Worm (Caenorhabditis elegans): Measurements from ENCODE around the gene Y57A10A.27.
"Not testable (repeated sequence)": the region's sequence is repeated elsewhere in the genome, so short reads cannot be mapped to it uniquely, and the experiment has no call there.

Gene Y57A10A.27

ce11 chrII:12274944-12275343, at the start of gene Y57A10A.27:
TSS of gene Y57A10A.27 (minus strand) at chrII:12275044.
- TF ChIP-seq W03F9.2 (tag; optimal IDR thresholded peaks at IDR 0.05) (no peak), dao-5 (tag; optimal IDR thresholded peaks at IDR 0.05) (no peak), him-1 (tag; optimal IDR thresholded peaks at IDR 0.05) (no peak)

ce11 chrII:12324159-12324558, 49.3 kb upstream of the Y57A10A.27 start, which contains the start of gene sre-56:
TSS of gene sre-56 (plus strand) at chrII:12324459.
- TF ChIP-seq him-1 (tag; optimal IDR thresholded peaks at IDR 0.05) (no peak), W03F9.2 (tag; optimal IDR thresholded peaks at IDR 0.05) (no peak), dao-5 (tag; optimal IDR thresholded peaks at IDR 0.05) (no peak)

ce11 chrII:12323305-12323704, 48.5 kb upstream of the Y57A10A.27 start, which contains the start of gene sre-53:
TSS of gene sre-53 (minus strand) at chrII:12323405.
- TF ChIP-seq him-1 (tag; optimal IDR thresholded peaks at IDR 0.05) (no peak), W03F9.2 (tag; optimal IDR thresholded peaks at IDR 0.05) (no peak), dao-5 (tag; optimal IDR thresholded peaks at IDR 0.05) (no peak)

ce11 chrII:12318541-12318940, 43.7 kb upstream of the Y57A10A.27 start, which contains the start of gene sre-49:
TSS of gene sre-49 (plus strand) at chrII:12318841.
- not testable (repeated sequence) for TF ChIP-seq him-1, dao-5, W03F9.2 (tag; optimal IDR thresholded peaks at IDR 0.05)

- no peak for TF ChIP-seq dao-5 (tag; optimal IDR thresholded peaks at IDR 0.05)
- TF ChIP-seq W03F9.2 (tag; optimal IDR thresholded peaks at IDR 0.05), result no peak
- no peak for TF ChIP-seq him-1 (tag; optimal IDR thresholded peaks at IDR 0.05)
Observed at ce11 chrII:12311560-12311959, 36.7 kb upstream of the Y57A10A.27 start, which contains the start of gene sre-51. TSS of gene sre-51 (plus strand) at chrII:12311860.

- TF ChIP-seq W03F9.2 (tag; optimal IDR thresholded peaks at IDR 0.05) (no peak), dao-5 (tag; optimal IDR thresholded peaks at IDR 0.05) (no peak), him-1 (tag; optimal IDR thresholded peaks at IDR 0.05) (no peak)
Observed at ce11 chrII:12309614-12310013, 34.8 kb upstream of the Y57A10A.27 start, which contains the start of gene C50E10.2. TSS of gene C50E10.2 (minus strand) at chrII:12309714.

- TF ChIP-seq W03F9.2 (tag; optimal IDR thresholded peaks at IDR 0.05) (no peak), dao-5 (tag; optimal IDR thresholded peaks at IDR 0.05) (no peak), him-1 (tag; optimal IDR thresholded peaks at IDR 0.05) (no peak)
Observed at ce11 chrII:12303142-12303541, 28.3 kb upstream of the Y57A10A.27 start, which contains the start of gene sre-50. TSS of gene sre-50 (plus strand) at chrII:12303525.

ce11 chrII:12302354-12302753, 27.5 kb upstream of the Y57A10A.27 start, which contains the start of gene C50E10.1:
TSS of gene C50E10.1 (minus strand) at chrII:12302454.
- no peak for TF ChIP-seq dao-5 (tag; optimal IDR thresholded peaks at IDR 0.05)
- TF ChIP-seq him-1 (tag; optimal IDR thresholded peaks at IDR 0.05), result no peak
- TF ChIP-seq W03F9.2 (tag; optimal IDR thresholded peaks at IDR 0.05), result no peak

- TF ChIP-seq him-1 (tag; optimal IDR thresholded peaks at IDR 0.05) (no peak), dao-5 (tag; optimal IDR thresholded peaks at IDR 0.05) (no peak), W03F9.2 (tag; optimal IDR thresholded peaks at IDR 0.05) (no peak)
Observed at ce11 chrII:12301233-12301632, 26.4 kb upstream of the Y57A10A.27 start.

- TF ChIP-seq dao-5 (tag; optimal IDR thresholded peaks at IDR 0.05) (no peak), W03F9.2 (tag; optimal IDR thresholded peaks at IDR 0.05) (no peak), him-1 (tag; optimal IDR thresholded peaks at IDR 0.05) (no peak)
Observed at ce11 chrII:12300680-12301079, 25.8 kb upstream of the Y57A10A.27 start.

ce11 chrII:12296591-12296990, 21.7 kb upstream of the Y57A10A.27 start:
- TF ChIP-seq dao-5 (tag; optimal IDR thresholded peaks at IDR 0.05), result no peak
- TF ChIP-seq him-1 (tag; optimal IDR thresholded peaks at IDR 0.05), result no peak
- TF ChIP-seq W03F9.2 (tag; optimal IDR thresholded peaks at IDR 0.05), result no peak

ce11 chrII:12289085-12289484, 14.2 kb upstream of the Y57A10A.27 start, which contains the start of gene Y57A10A.31:
TSS of gene Y57A10A.31 (plus strand) at chrII:12289385.
- TF ChIP-seq dao-5 (tag; optimal IDR thresholded peaks at IDR 0.05), result no peak
- TF ChIP-seq him-1 (tag; optimal IDR thresholded peaks at IDR 0.05), result no peak
- TF ChIP-seq W03F9.2 (tag; optimal IDR thresholded peaks at IDR 0.05), result no peak

ce11 chrII:12284045-12284444, 9.2 kb upstream of the Y57A10A.27 start:
- no peak for TF ChIP-seq dao-5 (tag; optimal IDR thresholded peaks at IDR 0.05)
- TF ChIP-seq him-1 (tag; optimal IDR thresholded peaks at IDR 0.05), result no peak
- no peak for TF ChIP-seq W03F9.2 (tag; optimal IDR thresholded peaks at IDR 0.05)

ce11 chrII:12280360-12280759, 5.5 kb upstream of the Y57A10A.27 start, which contains the start of gene ife-5:
TSS of gene ife-5 (plus strand) at chrII:12280660.
- no peak for TF ChIP-seq him-1 (tag; optimal IDR thresholded peaks at IDR 0.05)
- no peak for TF ChIP-seq W03F9.2 (tag; optimal IDR thresholded peaks at IDR 0.05)
- no peak for TF ChIP-seq dao-5 (tag; optimal IDR thresholded peaks at IDR 0.05)

- TF ChIP-seq W03F9.2 (tag; optimal IDR thresholded peaks at IDR 0.05), result no peak
- TF ChIP-seq him-1 (tag; optimal IDR thresholded peaks at IDR 0.05), result no peak
Observed at ce11 chrII:12279259-12279658, 4.4 kb upstream of the Y57A10A.27 start, which contains the start of the genes tric-1B.2 and Y57A10A.29. TSS of gene tric-1B.2 (minus strand) at chrII:12279387. TSS of gene Y57A10A.29 (plus strand) at chrII:12279561.
